Fruit fly (Drosophila melanogaster) whole organism, embryonic: ENCODE results near the gene Rbp1-like.

ENCODE experiments used
- ATbp ChIP-seq: fragments of 200-800 bp; sonication (Bioruptor generic); optimal IDR thresholded peaks from 2 replicates; lab custom pipeline; 2017; ENCODE audit warnings: missing biosample characterization, mild to moderate bottlenecking, missing genetic modification characterization, missing genetic modification reagents
- Awh ChIP-seq: fragments of 200-800 bp; sonication (Bioruptor generic); IDR thresholded peaks from 2 replicates; pipeline ENCODE4, ENCODE4 v1.3.6; 2022; ENCODE audit warnings: missing biosample characterization, missing genetic modification characterization
- B-H2 ChIP-seq: fragments of 200-800 bp; sonication (Bioruptor generic); optimal IDR thresholded peaks from 2 replicates; lab custom pipeline; 2018; ENCODE audit warnings: missing biosample characterization, mild to moderate bottlenecking, missing genetic modification characterization
- BtbVII ChIP-seq: fragments of 200-800 bp; sonication (Bioruptor generic); optimal IDR thresholded peaks from 3 replicates; lab custom pipeline; 2017; ENCODE audit warnings: missing biosample characterization, mild to moderate bottlenecking, missing genetic modification characterization
- CG11085 ChIP-seq: fragments of 200-800 bp; sonication (Bioruptor generic); IDR thresholded peaks from 2 replicates; pipeline ENCODE4 v1.3.6; 2022; ENCODE audit warnings: missing biosample characterization, missing genetic modification characterization
- CG12219 ChIP-seq: fragments of 200-800 bp; sonication (Bioruptor generic); optimal IDR thresholded peaks from 3 replicates; lab custom pipeline; 2018; ENCODE audit warnings: missing biosample characterization, mild to moderate bottlenecking, missing genetic modification characterization
- CG1647 ChIP-seq: fragments of 200-800 bp; sonication (Bioruptor generic); optimal IDR thresholded peaks from 3 replicates; lab custom pipeline; 2016; ENCODE audit warnings: missing biosample characterization, missing genetic modification characterization
- CG17186 ChIP-seq: fragments of 200-800 bp; sonication (Bioruptor generic); optimal IDR thresholded peaks from 3 replicates; lab custom pipeline; 2017; ENCODE audit warnings: missing biosample characterization, missing genetic modification reagents, missing genetic modification characterization
- CG17385 ChIP-seq: fragments of 200-800 bp; sonication (Bioruptor generic); optimal IDR thresholded peaks from 3 replicates; lab custom pipeline; 2018; ENCODE audit warnings: missing biosample characterization, mild to moderate bottlenecking, missing genetic modification characterization
- CG17612 ChIP-seq: fragments of 200-800 bp; sonication (Bioruptor generic); IDR thresholded peaks from 2 replicates; pipeline ENCODE4 v1.3.6; 2022; ENCODE audit warnings: missing biosample characterization, missing genetic modification characterization
- CG17829 ChIP-seq: fragments of 200-800 bp; optimal IDR thresholded peaks from 2 replicates; lab custom pipeline; 2019; ENCODE audit warnings: missing biosample characterization, mild to moderate bottlenecking, missing genetic modification characterization, moderate library complexity
- CG4360 ChIP-seq: fragments of 200-800 bp; sonication (Bioruptor generic); IDR thresholded peaks from 2 replicates; pipeline ENCODE4 v1.3.6; 2022; ENCODE audit warnings: missing biosample characterization, missing genetic modification characterization
- CG4617 ChIP-seq: fragments of 200-800 bp; sonication (Bioruptor generic); optimal IDR thresholded peaks from 3 replicates; lab custom pipeline; 2016; ENCODE audit warnings: missing biosample characterization, missing genetic modification characterization, borderline replicate concordance
- CG4707 ChIP-seq: fragments of 200-800 bp; sonication (Bioruptor generic); optimal IDR thresholded peaks from 2 replicates; lab custom pipeline; 2018; ENCODE audit warnings: missing biosample characterization, mild to moderate bottlenecking, missing genetic modification characterization, moderate library complexity
- CG8281 ChIP-seq: fragments of 200-800 bp; sonication (Bioruptor generic); optimal IDR thresholded peaks from 2 replicates; lab custom pipeline; 2018; ENCODE audit warnings: missing biosample characterization, mild to moderate bottlenecking, missing genetic modification characterization, moderate library complexity
- CG8290 ChIP-seq, 3 experiments: fragments of 200-800 bp; sonication (Bioruptor generic); optimal IDR thresholded peaks; 2 replicates each; lab custom pipeline; 2016 to 2019; ENCODE audit warnings: missing biosample characterization in 3 of 3, missing genetic modification characterization in 3 of 3, mild to moderate bottlenecking in 2 of 3, moderate library complexity in 1 of 3
- CG9932 ChIP-seq: fragments of 200-800 bp; sonication (Bioruptor generic); IDR thresholded peaks from 2 replicates; pipeline ENCODE4 v1.3.6; 2022; ENCODE audit warnings: missing biosample characterization, missing genetic modification characterization
- Chrac-16 ChIP-seq: fragments of 200-800 bp; sonication (Bioruptor generic); optimal IDR thresholded peaks from 3 replicates; lab custom pipeline; 2016; ENCODE audit warnings: missing biosample characterization, missing genetic modification characterization
- D19B ChIP-seq: fragments of 200-800 bp; sonication (Bioruptor generic); optimal IDR thresholded peaks from 2 replicates; lab custom pipeline; 2017; ENCODE audit warnings: missing biosample characterization, mild to moderate bottlenecking, missing genetic modification characterization
- Drgx ChIP-seq: fragments of 200-800 bp; sonication (Bioruptor generic); IDR thresholded peaks from 2 replicates; pipeline ENCODE4 v1.3.6; 2022; ENCODE audit warnings: missing biosample characterization, missing genetic modification characterization
- Hr39 ChIP-seq: fragments of >200 bp; optimal IDR thresholded peaks from 2 replicates; lab custom pipeline; 2017
- Kr ChIP-seq: fragments of 200-800 bp; sonication (Bioruptor generic); optimal IDR thresholded peaks from 2 replicates; lab custom pipeline; 2017; ENCODE audit warnings: missing biosample characterization, mild to moderate bottlenecking, missing genetic modification characterization
- MESR4 ChIP-seq: fragments of 200-800 bp; sonication (Bioruptor generic); optimal IDR thresholded peaks from 2 replicates; lab custom pipeline; 2018; ENCODE audit warnings: missing biosample characterization, mild to moderate bottlenecking, missing genetic modification characterization, moderate library complexity
- Oaz ChIP-seq: fragments of 200-800 bp; sonication (Bioruptor generic); IDR thresholded peaks from 2 replicates; pipeline ENCODE4 v1.3.6; 2022; ENCODE audit warnings: missing biosample characterization, missing genetic modification characterization
- Rx ChIP-seq: fragments of 200-800 bp; sonication (Bioruptor generic); IDR thresholded peaks from 2 replicates; pipeline ENCODE4 v1.3.6; 2022; ENCODE audit warnings: missing biosample characterization, missing genetic modification characterization
- Six4 ChIP-seq: fragments of 200-800 bp; sonication (Bioruptor generic); optimal IDR thresholded peaks from 2 replicates; lab custom pipeline; 2016; ENCODE audit warnings: missing biosample characterization, missing genetic modification characterization
- Sox102F ChIP-seq: fragments of 200-800 bp; sonication (Bioruptor generic); optimal IDR thresholded peaks from 2 replicates; lab custom pipeline; 2018; ENCODE audit warnings: missing biosample characterization, mild to moderate bottlenecking, missing genetic modification characterization, moderate library complexity
- az2 ChIP-seq: fragments of 200-800 bp; sonication (Bioruptor generic); optimal IDR thresholded peaks from 3 replicates; lab custom pipeline; 2016; ENCODE audit warnings: missing biosample characterization, missing genetic modification characterization
- cg ChIP-seq: fragments of 200-800 bp; sonication (Bioruptor generic); optimal IDR thresholded peaks from 3 replicates; lab custom pipeline; 2019; ENCODE audit warnings: missing biosample characterization, mild to moderate bottlenecking, missing genetic modification characterization, moderate library complexity
- chinmo ChIP-seq: fragments of 200-800 bp; sonication (Bioruptor generic); IDR thresholded peaks from 4 replicates; pipeline ENCODE4 v1.3.6; 2022; ENCODE audit warnings: missing biosample characterization, missing genetic modification characterization; ENCODE audit not compliant: partially characterized antibody
- crp ChIP-seq, 2 experiments: fragments of 200-800 bp; sonication (Bioruptor generic); optimal IDR thresholded peaks; 2 replicates in 1 of 2; 3 replicates in 1 of 2; lab custom pipeline; 2017; ENCODE audit warnings: missing biosample characterization in 2 of 2, missing genetic modification characterization in 2 of 2, mild to moderate bottlenecking in 1 of 2, moderate library complexity in 1 of 2
- danr ChIP-seq: fragments of 200-800 bp; sonication (Bioruptor generic); IDR thresholded peaks from 2 replicates; pipeline ENCODE4 v1.3.6; 2022; ENCODE audit warnings: missing biosample characterization, missing genetic modification characterization
- fru ChIP-seq: fragments of >200 bp; optimal IDR thresholded peaks from 2 replicates; lab custom pipeline; 2017
- gfzf ChIP-seq: fragments of 200-800 bp; sonication (Bioruptor generic); optimal IDR thresholded peaks from 2 replicates; lab custom pipeline; 2016; ENCODE audit warnings: missing biosample characterization, mild to moderate bottlenecking, missing genetic modification characterization, moderate library complexity
- gro ChIP-seq: fragments of 200-800 bp; sonication (Bioruptor generic); optimal IDR thresholded peaks from 2 replicates; lab custom pipeline; 2016; ENCODE audit warnings: missing biosample characterization, missing genetic modification characterization
- gt ChIP-seq: fragments of 200-800 bp; sonication (Bioruptor generic); IDR thresholded peaks from 2 replicates; pipeline ENCODE4 v1.3.6; 2022; ENCODE audit warnings: missing biosample characterization, missing genetic modification characterization
- hkb ChIP-seq, 2 experiments: fragments of 200-800 bp in 1 of 2; fragments of >200 bp in 1 of 2; sonication (Bioruptor generic) in 1 of 2; IDR thresholded peaks in 1 of 2; optimal IDR thresholded peaks in 1 of 2; 2 replicates each; pipeline versions ENCODE4 v1.3.6 to Lab custom; 2017 to 2022; ENCODE audit warnings: missing biosample characterization in 1 of 2, missing genetic modification characterization in 1 of 2
- luna ChIP-seq: fragments of 200-800 bp; sonication (Bioruptor generic); optimal IDR thresholded peaks from 2 replicates; lab custom pipeline; 2016; ENCODE audit warnings: missing biosample characterization, missing genetic modification characterization
- nau ChIP-seq: fragments of 200-800 bp; sonication (Bioruptor generic); optimal IDR thresholded peaks from 3 replicates; lab custom pipeline; 2017; ENCODE audit warnings: missing biosample characterization, mild to moderate bottlenecking, missing genetic modification characterization, missing genetic modification reagents
- oc ChIP-seq: fragments of 200-800 bp; sonication (Bioruptor generic); optimal IDR thresholded peaks from 2 replicates; lab custom pipeline; 2018; ENCODE audit warnings: missing biosample characterization, mild to moderate bottlenecking, missing genetic modification characterization, moderate library complexity
- pho ChIP-seq: fragments of 200-800 bp; sonication (Bioruptor generic); optimal IDR thresholded peaks from 2 replicates; lab custom pipeline; 2016; ENCODE audit warnings: missing biosample characterization, missing genetic modification characterization
- prd ChIP-seq, 3 experiments: fragments of >200 bp in 2 of 3; fragments of 200-800 bp in 1 of 3; sonication (Bioruptor generic) in 1 of 3; optimal IDR thresholded peaks in 2 of 3; IDR thresholded peaks in 1 of 3; 2 replicates in 2 of 3; 3 replicates in 1 of 3; pipeline versions ENCODE4 v1.3.6 to Lab custom; 2017 to 2022; ENCODE audit warnings: missing biosample characterization in 1 of 3, missing genetic modification characterization in 1 of 3
- rib ChIP-seq: fragments of 200-800 bp; sonication (Bioruptor generic); IDR thresholded peaks from 2 replicates; pipeline ENCODE4 v1.3.6; 2022; ENCODE audit warnings: missing biosample characterization, missing genetic modification characterization
- schlank ChIP-seq: fragments of 200-800 bp; sonication (Bioruptor generic); optimal IDR thresholded peaks from 2 replicates; lab custom pipeline; 2018; ENCODE audit warnings: missing biosample characterization, mild to moderate bottlenecking, missing genetic modification characterization
- ssp ChIP-seq: fragments of 200-800 bp; sonication (Bioruptor generic); IDR thresholded peaks from 2 replicates; pipeline ENCODE4 v1.3.6; 2022; ENCODE audit warnings: missing biosample characterization, missing genetic modification characterization
- trh ChIP-seq: fragments of 200-800 bp; sonication (Bioruptor generic); optimal IDR thresholded peaks from 2 replicates; lab custom pipeline; 2016; ENCODE audit warnings: missing biosample characterization, missing genetic modification characterization
- zf30C ChIP-seq: fragments of 200-800 bp; sonication (Bioruptor generic); optimal IDR thresholded peaks from 3 replicates; lab custom pipeline; 2018; ENCODE audit warnings: missing biosample characterization, mild to moderate bottlenecking, missing genetic modification characterization
- zfh1 ChIP-seq: fragments of 200-800 bp; sonication (Bioruptor generic); IDR thresholded peaks from 3 replicates; pipeline ENCODE4 v1.3.6; 2022; ENCODE audit warnings: missing biosample characterization, missing genetic modification characterization

Rbp1-like gene

dm6 chrX:13403553-13403952 is 18.9 kb upstream of the Rbp1-like start (continued):
- no peak for TF ChIP-seq luna (GFP tag; lab: Kevin White, UChicago)
- TF ChIP-seq gro (GFP tag; lab: Kevin White, UChicago) = no peak
- TF ChIP-seq CG17612 (GFP tag; lab: Robert Waterston, UW) = no peak
- TF ChIP-seq Oaz (GFP tag; lab: Robert Waterston, UW) = no peak
- TF ChIP-seq CG4617 (GFP tag; lab: Kevin White, UChicago) = no peak
- TF ChIP-seq gfzf (GFP tag; lab: Kevin White, UChicago) = no peak
- no peak for TF ChIP-seq CG1647 (GFP tag; lab: Kevin White, UChicago)
- TF ChIP-seq MESR4 (GFP tag; lab: Kevin White, UChicago) = no peak
- TF ChIP-seq schlank = no peak
- no peak for TF ChIP-seq rib (GFP tag; lab: Robert Waterston, UW)
- no peak for TF ChIP-seq ssp
- no peak for TF ChIP-seq prd (optimal IDR thresholded peaks at IDR 0.05; lab: Kevin White, UChicago)
- TF ChIP-seq prd (GFP tag; IDR thresholded peaks at IDR 0.05; lab: Robert Waterston, UW) = no peak
- no peak for TF ChIP-seq CG17385 (GFP tag; lab: Kevin White, UChicago)
- no peak for TF ChIP-seq trh (GFP tag; lab: Kevin White, UChicago)
- no peak for TF ChIP-seq danr (GFP tag; lab: Robert Waterston, UW)
- no peak for TF ChIP-seq CG17829 (tag; lab: Kevin White, UChicago)
- no peak for TF ChIP-seq Rx (GFP tag; lab: Robert Waterston, UW)
- no peak for TF ChIP-seq cg
- no peak for TF ChIP-seq BtbVII (GFP tag; lab: Kevin White, UChicago)
- no peak for TF ChIP-seq D19B (GFP tag; lab: Kevin White, UChicago)
- no peak for TF ChIP-seq CG8281 (tag; lab: Kevin White, UChicago)
- no peak for TF ChIP-seq zfh1 (GFP tag; lab: Robert Waterston, UW)
- no peak for TF ChIP-seq fru (lab: Kevin White, UChicago)
- TF ChIP-seq ATbp = no peak
- no peak for TF ChIP-seq CG11085 (GFP tag; lab: Robert Waterston, UW)
- 0 out of 4 replicates have a peak, but pooled peaks have one; percentile 8 for TF ChIP-seq chinmo (GFP tag; lab: Robert Waterston, UW)
- TF ChIP-seq crp (GFP tag; optimal IDR thresholded peaks at IDR 0.05; lab: Kevin White, UChicago) = no peak
- no peak for TF ChIP-seq CG12219 (GFP tag; lab: Kevin White, UChicago)
- no peak for TF ChIP-seq gt (GFP tag; lab: Robert Waterston, UW)
- no peak for TF ChIP-seq Awh (GFP tag; lab: Robert Waterston, UW)
- no peak for TF ChIP-seq Chrac-16 (GFP tag; lab: Kevin White, UChicago)
- no peak for TF ChIP-seq CG17186 (GFP tag; lab: Kevin White, UChicago)
- no peak for TF ChIP-seq nau (GFP tag; lab: Kevin White, UChicago)
- TF ChIP-seq CG4707 (GFP tag; lab: Kevin White, UChicago) = no peak
- TF ChIP-seq Kr (GFP tag; lab: Kevin White, UChicago) = no peak
- TF ChIP-seq B-H2 (GFP tag; lab: Kevin White, UChicago) = peak; percentile 32
- no peak for TF ChIP-seq pho (GFP tag; lab: Kevin White, UChicago)
- no peak for TF ChIP-seq hkb (optimal IDR thresholded peaks at IDR 0.05; lab: Kevin White, UChicago)
- TF ChIP-seq hkb (GFP tag; IDR thresholded peaks at IDR 0.05; lab: Robert Waterston, UW) = no peak
- TF ChIP-seq CG8290 (GFP tag; optimal IDR thresholded peaks at IDR 0.05; lab: Kevin White, UChicago) = no peak
- TF ChIP-seq CG8290 (tag; optimal IDR thresholded peaks at IDR 0.05; lab: Kevin White, UChicago) = peak in 1 of 2 experiments; percentile 1
- TF ChIP-seq Drgx = no peak
- no peak for TF ChIP-seq oc (tag; lab: Kevin White, UChicago)
- TF ChIP-seq Sox102F (GFP tag; lab: Kevin White, UChicago) = no peak
- TF ChIP-seq zf30C (GFP tag; lab: Kevin White, UChicago) = no peak
- no peak for TF ChIP-seq Six4 (GFP tag; lab: Kevin White, UChicago)
- TF ChIP-seq CG4360 (GFP tag; lab: Robert Waterston, UW) = peak; percentile 26; the same call in 1 of the 2 replicates
- no peak for TF ChIP-seq Hr39 (lab: Kevin White, UChicago)
- TF ChIP-seq CG9932 = no peak
- TF ChIP-seq az2 (GFP tag; lab: Kevin White, UChicago) = no peak
